Fruit fly (Drosophila melanogaster) whole organism, embryonic: ENCODE measurements around the gene Trf5.
A peak's percentile ranks its signal among the peaks of the same experiment; 100 is the strongest.

Experiments
- Aef1 ChIP-seq: fragments of 200-800 bp; sonication (Bioruptor generic); IDR thresholded peaks from 3 replicates; pipeline ENCODE4 v1.3.6; 2022; ENCODE audit warnings: missing biosample characterization, missing genetic modification characterization
- Atf6 ChIP-seq: fragments of 200-800 bp; sonication (Bioruptor generic); IDR thresholded peaks from 2 replicates; pipeline ENCODE4 v1.3.6; 2022; ENCODE audit warnings: missing biosample characterization, missing genetic modification characterization
- CG10267 ChIP-seq: fragments of 200-800 bp; sonication (Bioruptor generic); optimal IDR thresholded peaks from 2 replicates; lab custom pipeline; 2018; ENCODE audit warnings: missing biosample characterization, mild to moderate bottlenecking, missing genetic modification characterization, moderate library complexity
- CG10321 ChIP-seq: fragments of 200-800 bp; sonication (Bioruptor generic); IDR thresholded peaks from 2 replicates; pipeline ENCODE4 v1.3.6; 2022; ENCODE audit warnings: missing biosample characterization, missing genetic modification characterization
- CG10366 ChIP-seq: fragments of 200-800 bp; sonication (Bioruptor generic); IDR thresholded peaks from 2 replicates; pipeline ENCODE4 v1.3.6; 2022; ENCODE audit warnings: missing biosample characterization, missing genetic modification characterization
- CG11085 ChIP-seq: fragments of 200-800 bp; sonication (Bioruptor generic); IDR thresholded peaks from 2 replicates; pipeline ENCODE4 v1.3.6; 2022; ENCODE audit warnings: missing biosample characterization, missing genetic modification characterization
- CG11093 ChIP-seq: fragments of 200-800 bp; sonication (Bioruptor generic); IDR thresholded peaks from 3 replicates; pipeline ENCODE4 v1.3.6; 2022; ENCODE audit warnings: missing biosample characterization, missing genetic modification characterization
- CG11504 ChIP-seq: fragments of 200-800 bp; sonication (Bioruptor generic); optimal IDR thresholded peaks from 3 replicates; lab custom pipeline; 2019; ENCODE audit warnings: missing biosample characterization, mild to moderate bottlenecking, missing genetic modification characterization, moderate library complexity
- CG11696 ChIP-seq: fragments of 200-800 bp; sonication (Bioruptor generic); IDR thresholded peaks from 2 replicates; pipeline ENCODE4 v1.3.6; 2022; ENCODE audit warnings: missing biosample characterization, missing genetic modification characterization
- CG12236 ChIP-seq: fragments of 200-800 bp; sonication (Bioruptor generic); optimal IDR thresholded peaks from 2 replicates; lab custom pipeline; 2016; ENCODE audit warnings: missing biosample characterization, missing genetic modification characterization
- CG12391 ChIP-seq: fragments of 200-800 bp; sonication (Bioruptor generic); optimal IDR thresholded peaks from 3 replicates; lab custom pipeline; 2018; ENCODE audit warnings: missing biosample characterization, mild to moderate bottlenecking, missing genetic modification characterization, moderate library complexity
- CG13424 ChIP-seq: fragments of 200-800 bp; sonication (Bioruptor generic); optimal IDR thresholded peaks from 2 replicates; lab custom pipeline; 2019; ENCODE audit warnings: missing biosample characterization, mild to moderate bottlenecking, missing genetic modification characterization, moderate library complexity
- CG13775 ChIP-seq: fragments of 200-800 bp; sonication (Bioruptor generic); optimal IDR thresholded peaks from 3 replicates; lab custom pipeline; 2017; ENCODE audit warnings: missing biosample characterization, mild to moderate bottlenecking, missing genetic modification characterization
- CG1647 ChIP-seq: fragments of 200-800 bp; sonication (Bioruptor generic); optimal IDR thresholded peaks from 3 replicates; lab custom pipeline; 2016; ENCODE audit warnings: missing biosample characterization, missing genetic modification characterization
- CG17328 ChIP-seq: fragments of 200-800 bp; sonication (Bioruptor generic); IDR thresholded peaks from 2 replicates; pipeline ENCODE4 v1.3.6; 2022; ENCODE audit warnings: missing biosample characterization, missing genetic modification characterization
- CG17385 ChIP-seq: fragments of 200-800 bp; sonication (Bioruptor generic); optimal IDR thresholded peaks from 3 replicates; lab custom pipeline; 2018; ENCODE audit warnings: missing biosample characterization, mild to moderate bottlenecking, missing genetic modification characterization
- CG17829 ChIP-seq: fragments of 200-800 bp; optimal IDR thresholded peaks from 2 replicates; lab custom pipeline; 2019; ENCODE audit warnings: missing biosample characterization, mild to moderate bottlenecking, missing genetic modification characterization, moderate library complexity
- CG18599 ChIP-seq: fragments of 200-800 bp; sonication (Bioruptor generic); optimal IDR thresholded peaks from 3 replicates; lab custom pipeline; 2017; ENCODE audit warnings: missing biosample characterization, missing genetic modification characterization, mild to moderate bottlenecking, moderate library complexity, missing genetic modification reagents
- CG2712 ChIP-seq: fragments of 200-800 bp; optimal IDR thresholded peaks from 3 replicates; lab custom pipeline; 2019; ENCODE audit warnings: missing biosample characterization, mild to moderate bottlenecking, missing genetic modification characterization, moderate library complexity
- CG42726 ChIP-seq: fragments of 200-800 bp; sonication (Bioruptor generic); IDR thresholded peaks from 2 replicates; pipeline ENCODE4 v1.3.6; 2022; ENCODE audit warnings: missing biosample characterization, missing genetic modification characterization; ENCODE audit not compliant: partially characterized antibody
- CG43689 ChIP-seq: fragments of 200-800 bp; sonication (Bioruptor generic); IDR thresholded peaks from 2 replicates; pipeline ENCODE4 v1.3.6; 2022; ENCODE audit warnings: missing biosample characterization, missing genetic modification characterization
- CG4424 ChIP-seq: fragments of 200-800 bp; sonication (Bioruptor generic); optimal IDR thresholded peaks from 3 replicates; lab custom pipeline; 2016; ENCODE audit warnings: missing biosample characterization, missing genetic modification characterization
- CG7745 ChIP-seq: fragments of 200-800 bp; sonication (Bioruptor generic); optimal IDR thresholded peaks from 2 replicates; lab custom pipeline; 2018; ENCODE audit warnings: missing biosample characterization, mild to moderate bottlenecking, missing genetic modification characterization, moderate library complexity
- CG8089 ChIP-seq: fragments of 200-800 bp; sonication (Bioruptor generic); optimal IDR thresholded peaks from 3 replicates; lab custom pipeline; 2016; ENCODE audit warnings: missing biosample characterization, missing genetic modification characterization
- CG8359 ChIP-seq: fragments of 200-800 bp; sonication (Bioruptor generic); optimal IDR thresholded peaks from 2 replicates; lab custom pipeline; 2017; ENCODE audit warnings: missing biosample characterization, mild to moderate bottlenecking, missing genetic modification characterization, borderline replicate concordance
- CG9876 ChIP-seq: fragments of 200-800 bp; sonication (Bioruptor generic); optimal IDR thresholded peaks from 2 replicates; lab custom pipeline; 2016; ENCODE audit warnings: missing biosample characterization, missing genetic modification characterization
- CG9932 ChIP-seq: fragments of 200-800 bp; sonication (Bioruptor generic); IDR thresholded peaks from 2 replicates; pipeline ENCODE4 v1.3.6; 2022; ENCODE audit warnings: missing biosample characterization, missing genetic modification characterization
- Dek ChIP-seq: fragments of 200-800 bp; sonication (Bioruptor generic); optimal IDR thresholded peaks from 3 replicates; lab custom pipeline; 2019; ENCODE audit warnings: missing biosample characterization, mild to moderate bottlenecking, missing genetic modification characterization, moderate library complexity
- Dip3 ChIP-seq: fragments of 200-800 bp; sonication (Bioruptor generic); optimal IDR thresholded peaks from 3 replicates; lab custom pipeline; 2016; ENCODE audit warnings: missing biosample characterization, missing genetic modification characterization
- Gsc ChIP-seq: fragments of 200-800 bp; sonication (Bioruptor generic); IDR thresholded peaks from 2 replicates; pipeline ENCODE4 v1.3.6; 2022; ENCODE audit warnings: missing biosample characterization, missing genetic modification characterization
- H2.0 ChIP-seq: fragments of 200-800 bp; sonication (Bioruptor generic); IDR thresholded peaks from 2 replicates; pipeline ENCODE4 v1.3.6; 2022; ENCODE audit warnings: missing biosample characterization, missing genetic modification characterization
- Mes4 ChIP-seq: fragments of 200-800 bp; sonication (Bioruptor generic); optimal IDR thresholded peaks from 2 replicates; lab custom pipeline; 2016; ENCODE audit warnings: missing biosample characterization, missing genetic modification characterization
- NC2α ChIP-seq: fragments of 200-800 bp; sonication (Bioruptor generic); optimal IDR thresholded peaks from 2 replicates; lab custom pipeline; 2016; ENCODE audit warnings: missing biosample characterization, missing genetic modification characterization
- Oli ChIP-seq: fragments of 200-800 bp; sonication (Bioruptor generic); optimal IDR thresholded peaks from 2 replicates; lab custom pipeline; 2018; ENCODE audit warnings: missing biosample characterization, mild to moderate bottlenecking, missing genetic modification characterization, moderate library complexity
- Sox100B ChIP-seq: fragments of 200-800 bp; sonication (Bioruptor generic); optimal IDR thresholded peaks from 3 replicates; lab custom pipeline; 2018; ENCODE audit warnings: missing biosample characterization, mild to moderate bottlenecking, missing genetic modification characterization
- Sox102F ChIP-seq: fragments of 200-800 bp; sonication (Bioruptor generic); optimal IDR thresholded peaks from 2 replicates; lab custom pipeline; 2018; ENCODE audit warnings: missing biosample characterization, mild to moderate bottlenecking, missing genetic modification characterization, moderate library complexity
- YL-1 ChIP-seq: fragments of 200-800 bp; sonication (Bioruptor generic); optimal IDR thresholded peaks from 3 replicates; lab custom pipeline; 2017; ENCODE audit warnings: missing biosample characterization, mild to moderate bottlenecking, missing genetic modification characterization
- al ChIP-seq: fragments of 200-800 bp; sonication (Bioruptor generic); IDR thresholded peaks from 2 replicates; pipeline ENCODE4 v1.3.6; 2022; ENCODE audit warnings: missing biosample characterization, missing genetic modification characterization
- cas ChIP-seq: fragments of 200-800 bp; sonication (Bioruptor generic); IDR thresholded peaks from 2 replicates; pipeline ENCODE4 v1.3.6; 2022; ENCODE audit warnings: missing biosample characterization, missing genetic modification characterization
- dm ChIP-seq: fragments of 200-800 bp; sonication (Bioruptor generic); optimal IDR thresholded peaks from 3 replicates; lab custom pipeline; 2016; ENCODE audit warnings: missing biosample characterization, missing genetic modification characterization
- gfzf ChIP-seq: fragments of 200-800 bp; sonication (Bioruptor generic); optimal IDR thresholded peaks from 2 replicates; lab custom pipeline; 2016; ENCODE audit warnings: missing biosample characterization, mild to moderate bottlenecking, missing genetic modification characterization, moderate library complexity
- gro ChIP-seq: fragments of 200-800 bp; sonication (Bioruptor generic); optimal IDR thresholded peaks from 2 replicates; lab custom pipeline; 2016; ENCODE audit warnings: missing biosample characterization, missing genetic modification characterization
- ind ChIP-seq: fragments of 200-800 bp; sonication (Bioruptor generic); optimal IDR thresholded peaks from 3 replicates; lab custom pipeline; 2016; ENCODE audit warnings: missing biosample characterization, missing genetic modification characterization
- nau ChIP-seq: fragments of 200-800 bp; sonication (Bioruptor generic); optimal IDR thresholded peaks from 3 replicates; lab custom pipeline; 2017; ENCODE audit warnings: missing biosample characterization, mild to moderate bottlenecking, missing genetic modification characterization, missing genetic modification reagents
- org-1 ChIP-seq: fragments of 200-800 bp; sonication (Bioruptor generic); optimal IDR thresholded peaks from 2 replicates; lab custom pipeline; 2017; ENCODE audit warnings: missing biosample characterization, missing genetic modification characterization
- p53 ChIP-seq: fragments of 200-800 bp; sonication (Bioruptor generic); optimal IDR thresholded peaks from 2 replicates; lab custom pipeline; 2016; ENCODE audit warnings: missing biosample characterization, missing genetic modification characterization
- psq ChIP-seq: fragments of 200-800 bp; sonication (Bioruptor generic); optimal IDR thresholded peaks from 2 replicates; lab custom pipeline; 2017; ENCODE audit warnings: missing biosample characterization, missing genetic modification characterization
- schlank ChIP-seq: fragments of 200-800 bp; sonication (Bioruptor generic); optimal IDR thresholded peaks from 2 replicates; lab custom pipeline; 2018; ENCODE audit warnings: missing biosample characterization, mild to moderate bottlenecking, missing genetic modification characterization
- sr ChIP-seq: fragments of 200-800 bp; sonication (Bioruptor generic); IDR thresholded peaks from 3 replicates; pipeline ENCODE4 v1.3.6; 2022; ENCODE audit warnings: missing biosample characterization, missing genetic modification characterization
- tll ChIP-seq, 2 experiments: fragments of 200-800 bp in 1 of 2; fragments of >200 bp in 1 of 2; sonication (Bioruptor generic) in 1 of 2; optimal IDR thresholded peaks; 2 replicates each; lab custom pipeline; 2017 to 2019; ENCODE audit warnings: missing biosample characterization in 2 of 2, missing genetic modification characterization in 2 of 2, mild to moderate bottlenecking in 1 of 2, moderate library complexity in 1 of 2
- toy ChIP-seq: fragments of 200-800 bp; sonication (Bioruptor generic); IDR thresholded peaks from 2 replicates; pipeline ENCODE4 v1.3.6; 2022; ENCODE audit warnings: missing biosample characterization, missing genetic modification characterization
- zfh1 ChIP-seq: fragments of 200-800 bp; sonication (Bioruptor generic); IDR thresholded peaks from 3 replicates; pipeline ENCODE4 v1.3.6; 2022; ENCODE audit warnings: missing biosample characterization, missing genetic modification characterization

Trf5 gene

dm6 chr2L:2720368-2720767 lies 24.1 kb upstream of the Trf5 start (continued):
- TF ChIP-seq CG12236 (GFP tag; lab: Kevin White, UChicago) (no peak), Aef1 (GFP tag; lab: Robert Waterston, UW) (peak; percentile 37; the same call in 1 of the 3 replicates), CG10267 (tag; lab: Kevin White, UChicago) (no peak), zfh1 (GFP tag; lab: Robert Waterston, UW) (0 out of 3 replicates have a peak, but pooled peaks have one; percentile 22), CG11093 (GFP tag; lab: Robert Waterston, UW) (no peak), CG10366 (GFP tag; lab: Robert Waterston, UW) (0 out of 2 replicates have a peak, but pooled peaks have one; percentile 14), Oli (tag; lab: Kevin White, UChicago) (peak; percentile 6), CG13775 (GFP tag; lab: Kevin White, UChicago) (no peak), Sox100B (GFP tag; lab: Kevin White, UChicago) (no peak), Gsc (GFP tag; lab: Robert Waterston, UW) (no peak), dm (GFP tag; lab: Kevin White, UChicago) (no peak), org-1 (GFP tag; lab: Kevin White, UChicago) (no peak), al (GFP tag; lab: Robert Waterston, UW) (no peak), CG17328 (GFP tag; lab: Robert Waterston, UW) (no peak), ind (GFP tag; lab: Kevin White, UChicago) (no peak), CG11696 (GFP tag; lab: Robert Waterston, UW) (no peak), H2.0 (GFP tag; lab: Robert Waterston, UW) (no peak), CG2712 (tag; lab: Kevin White, UChicago) (no peak), CG10321 (GFP tag; lab: Robert Waterston, UW) (no peak), schlank (tag; lab: Kevin White, UChicago) (no peak), CG7745 (tag; lab: Kevin White, UChicago) (no peak), YL-1 (GFP tag; lab: Kevin White, UChicago) (no peak), psq (GFP tag; lab: Kevin White, UChicago) (no peak), tll (GFP tag; optimal IDR thresholded peaks at IDR 0.05; lab: Kevin White, UChicago) (no peak), toy (no peak), CG18599 (peak; percentile 60), gro (GFP tag; lab: Kevin White, UChicago) (no peak), CG13424 (tag; lab: Kevin White, UChicago) (peak; percentile 30), sr (GFP tag; lab: Robert Waterston, UW) (no peak), Dek (no peak), CG9932 (GFP tag; lab: Robert Waterston, UW) (peak; percentile 45), CG4424 (GFP tag; lab: Kevin White, UChicago) (no peak), CG11504 (tag; lab: Kevin White, UChicago) (peak; percentile 50), Sox102F (peak; percentile 27), CG17385 (GFP tag; lab: Kevin White, UChicago) (peak; percentile 14), Mes4 (GFP tag; lab: Kevin White, UChicago) (no peak), CG9876 (no peak), CG43689 (no peak), CG12391 (tag; lab: Kevin White, UChicago) (peak; percentile 15), Dip3 (peak; percentile 18), gfzf (GFP tag; lab: Kevin White, UChicago) (no peak), CG42726 (GFP tag; lab: Robert Waterston, UW) (no peak), CG8089 (GFP tag; lab: Kevin White, UChicago) (no peak), nau (GFP tag; lab: Kevin White, UChicago) (no peak), CG8359 (GFP tag; lab: Kevin White, UChicago) (no peak), p53 (no peak), Atf6 (no peak), CG11085 (GFP tag; lab: Robert Waterston, UW) (no peak), CG1647 (GFP tag; lab: Kevin White, UChicago) (no peak), cas (GFP tag; lab: Robert Waterston, UW) (no peak), CG17829 (no peak), NC2α (GFP tag; lab: Kevin White, UChicago) (no peak)
